Worm (Caenorhabditis elegans): ENCODE measurements around the gene exc-7.

- TF ChIP-seq ets-4 (GFP tag; optimal IDR thresholded peaks at IDR 0.05) (no peak), unc-62 (GFP tag; optimal IDR thresholded peaks at IDR 0.05) (no peak), hrde-1 (tag; optimal IDR thresholded peaks at IDR 0.05; ENCODE audit: borderline replicate concordance) (no peak), nhr-120 (GFP tag; IDR thresholded peaks at IDR 0.05) (no peak), mel-28 (tag; optimal IDR thresholded peaks at IDR 0.05; ENCODE audit: borderline replicate concordance) (no peak), egl-44 (GFP tag; IDR thresholded peaks at IDR 0.05) (no peak), nhr-179 (tag; optimal IDR thresholded peaks at IDR 0.05) (no peak), ceh-27 (GFP tag; optimal IDR thresholded peaks at IDR 0.05) (no peak), B0261.1 (tag; optimal IDR thresholded peaks at IDR 0.05) (no peak), lag-1 (GFP tag; IDR thresholded peaks at IDR 0.05) (no peak)
Observed at ce11 chrII:9544386-9544785, 31.4 kb upstream of the exc-7 start, which contains the start of gene sra-7.
